Worm (Caenorhabditis elegans) whole organism, L3 larva: ENCODE results near the gene F23D12.4.
A peak's percentile ranks its signal among the peaks of the same experiment; 100 is the strongest.

Source experiments
- R02D3.7 ChIP-seq: fragments of 150-350 bp; optimal IDR thresholded peaks from 2 replicates; lab custom pipeline; 2014; ENCODE audit warnings: missing biosample characterization, missing genetic modification characterization
- ama-1 ChIP-seq: fragments of 150-350 bp; optimal IDR thresholded peaks from 2 replicates; lab custom pipeline; 2018
- elt-2 ChIP-seq: sonication (generic microtip); optimal IDR thresholded peaks from 2 replicates; lab custom pipeline; 2016; ENCODE audit warnings: missing genetic modification reagents, mild to moderate bottlenecking, missing genetic modification characterization, missing compliant biosample characterization
- nhr-25 ChIP-seq: sonication (generic microtip); optimal IDR thresholded peaks from 2 replicates; lab custom pipeline; 2017; ENCODE audit warnings: missing biosample characterization, missing genetic modification characterization
- nhr-67 ChIP-seq: fragments of 150-350 bp; optimal IDR thresholded peaks from 2 replicates; lab custom pipeline; 2014; ENCODE audit warnings: missing biosample characterization, missing genetic modification characterization
- tbx-2 ChIP-seq: sonication (generic microtip); optimal IDR thresholded peaks from 2 replicates; lab custom pipeline; 2016; ENCODE audit warnings: mild to moderate bottlenecking, missing genetic modification characterization, missing compliant biosample characterization
- unc-39 ChIP-seq: sonication (generic microtip); optimal IDR thresholded peaks from 4 replicates; lab custom pipeline; 2017; ENCODE audit warnings: missing biosample characterization, missing genetic modification characterization
- unc-62 ChIP-seq: fragments of 150-350 bp; sonication (generic microtip); optimal IDR thresholded peaks from 4 replicates; lab custom pipeline; 2014; ENCODE audit warnings: missing biosample characterization, missing genetic modification reagents, missing genetic modification characterization
- ztf-11 ChIP-seq: fragments of 150-350 bp; optimal IDR thresholded peaks from 2 replicates; lab custom pipeline; 2014; ENCODE audit warnings: missing biosample characterization, missing genetic modification characterization

DNA sequence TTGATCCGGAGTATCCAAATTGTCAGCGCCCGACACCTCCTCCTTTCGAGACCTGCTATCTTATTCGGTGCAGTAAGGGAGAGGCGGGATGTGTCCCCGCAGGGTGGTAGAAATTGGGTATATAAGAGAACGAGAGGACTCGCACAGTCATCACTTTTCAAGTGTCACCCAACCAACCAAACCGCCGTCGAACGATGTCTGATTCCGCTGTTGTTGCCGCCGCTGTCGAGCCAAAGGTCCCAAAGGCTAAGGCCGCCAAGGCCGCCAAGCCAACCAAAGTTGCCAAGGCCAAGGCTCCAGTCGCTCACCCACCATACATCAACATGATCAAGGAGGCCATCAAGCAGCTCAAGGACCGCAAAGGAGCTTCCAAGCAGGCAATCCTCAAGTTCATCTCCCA, 45.1 kb downstream of the F23D12.4 start, which contains the start of gene his-24:
- TF ChIP-seq ztf-11 (tag; lab: Kevin White, UChicago) = no peak
- TF ChIP-seq nhr-25 = peak; percentile 94
- TF ChIP-seq elt-2 (tag; lab: Kevin White, UChicago) = peak; percentile 59
- TF ChIP-seq unc-39 (tag; lab: Kevin White, UChicago) = no peak
- TF ChIP-seq unc-62 (GFP tag; lab: Kevin White, UChicago) = no peak
- peak; percentile 18 for TF ChIP-seq tbx-2 (tag; lab: Kevin White, UChicago)
- TF ChIP-seq ama-1 = peak; percentile 91
- TF ChIP-seq nhr-67 (tag; lab: Kevin White, UChicago) = no peak
- TF ChIP-seq R02D3.7 (tag; lab: Kevin White, UChicago) = peak; percentile 16
